Worm (Caenorhabditis elegans) whole organism, mixed stage, embryonic: Measurements from ENCODE around the gene C26E1.2.

Experiments used
- elt-1 ChIP-seq: sonication (generic microtip); optimal IDR thresholded peaks from 2 replicates; lab custom pipeline; 2017; ENCODE audit warnings: missing genetic modification characterization, mild to moderate bottlenecking, missing compliant biosample characterization, antibody characterized with exemption, moderate library complexity, borderline replicate concordance; ENCODE audit not compliant: insufficient read depth
- ham-2 ChIP-seq: fragments of 200-800 bp; sonication (Bioruptor generic); optimal IDR thresholded peaks from 2 replicates; lab custom pipeline; 2018; ENCODE audit warnings: mild to moderate bottlenecking, missing genetic modification characterization, missing compliant biosample characterization
- nhr-28 ChIP-seq: fragments of 150-350 bp; optimal IDR thresholded peaks from 2 replicates; lab custom pipeline; 2014; ENCODE audit warnings: missing biosample characterization, missing genetic modification characterization
- nhr-76 ChIP-seq: sonication (generic microtip); optimal IDR thresholded peaks from 2 replicates; lab custom pipeline; 2017; ENCODE audit warnings: missing biosample characterization, missing genetic modification characterization
- snpc-4 ChIP-seq: fragments of 150-350 bp; optimal IDR thresholded peaks from 2 replicates; lab custom pipeline; 2014; ENCODE audit warnings: missing biosample characterization, missing genetic modification characterization

DNA sequence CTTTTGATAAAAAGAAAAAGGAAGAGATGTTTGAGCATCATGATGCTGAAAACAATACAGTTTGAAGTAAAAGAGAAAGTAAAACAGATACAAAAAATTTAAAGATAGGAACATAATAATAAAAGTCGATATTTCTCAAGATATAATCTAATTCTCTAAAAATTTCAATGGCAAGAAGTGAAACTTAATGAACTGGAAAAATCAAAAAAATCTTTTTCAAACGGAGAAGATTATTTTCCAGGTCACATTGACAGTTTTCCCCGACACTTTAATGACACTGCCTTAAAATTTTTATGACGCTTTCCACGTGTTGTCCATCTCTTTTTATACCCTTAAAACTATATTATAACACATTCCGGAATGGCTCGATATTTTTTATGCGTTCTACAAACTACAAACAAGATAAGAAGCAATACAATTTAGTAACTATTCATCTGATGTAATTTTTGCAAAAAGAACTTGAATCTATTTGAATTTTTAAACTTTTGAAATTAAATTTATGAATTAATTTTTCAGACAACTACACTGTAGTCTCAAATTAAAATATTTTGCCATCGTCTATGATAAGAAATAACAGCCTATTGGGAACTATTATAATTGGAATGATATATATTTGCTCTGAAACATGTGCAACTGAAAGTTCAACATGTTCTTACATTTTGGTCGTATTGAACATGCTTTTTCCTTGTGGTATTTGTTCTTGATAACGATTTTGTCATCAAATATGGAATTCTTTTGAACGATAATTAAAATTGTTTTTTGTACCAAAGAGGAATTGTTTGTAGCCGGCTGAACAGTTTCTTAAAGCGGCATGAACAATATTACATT is 20.2 kb downstream of the C26E1.2 start, which contains the start of gene C50B6.7:
- TF ChIP-seq nhr-76: no peak
- TF ChIP-seq snpc-4: no peak
- no peak for TF ChIP-seq elt-1 (tag; lab: Kevin White, UChicago)
- TF ChIP-seq ham-2 (GFP tag; lab: Kevin White, UChicago): no peak
- TF ChIP-seq nhr-28 (tag; lab: Kevin White, UChicago): no peak
